Fruit fly (Drosophila melanogaster) whole organism, wandering third instar larva: Measurements from ENCODE around the gene spz4.

ENCODE experiments used
- Abd-B ChIP-seq: fragments of >200 bp; optimal IDR thresholded peaks from 2 replicates; lab custom pipeline; 2017; ENCODE audit warnings: missing biosample characterization, missing genetic modification characterization
- CG32264 ChIP-seq: fragments of 200-800 bp; sonication (Bioruptor generic); optimal IDR thresholded peaks from 2 replicates; lab custom pipeline; 2016; ENCODE audit warnings: missing biosample characterization, missing genetic modification characterization
- CG9705 ChIP-seq: fragments of 200-800 bp; sonication (Bioruptor generic); optimal IDR thresholded peaks from 2 replicates; lab custom pipeline; 2018; ENCODE audit warnings: missing biosample characterization, mild to moderate bottlenecking, missing genetic modification characterization
- CrebA ChIP-seq: fragments of 200-800 bp; sonication (Bioruptor generic); optimal IDR thresholded peaks from 2 replicates; lab custom pipeline; 2016; ENCODE audit warnings: missing biosample characterization, mild to moderate bottlenecking, missing genetic modification characterization, borderline replicate concordance
- Dfd ChIP-seq: fragments of >200 bp; optimal IDR thresholded peaks from 2 replicates; lab custom pipeline; 2017; ENCODE audit warnings: missing biosample characterization, missing genetic modification characterization
- Dif ChIP-seq: fragments of 200-275, 200-300 bp; sonication (Bioruptor generic); optimal IDR thresholded peaks from 2 replicates; lab custom pipeline; 2018; ENCODE audit warnings: missing biosample characterization, missing genetic modification characterization; ENCODE audit not compliant: partially characterized antibody
- GATAd ChIP-seq: sonication (Bioruptor generic); optimal IDR thresholded peaks from 2 replicates; lab custom pipeline; 2016; ENCODE audit warnings: missing biosample characterization, missing genetic modification characterization
- HLH106 ChIP-seq: fragments of 200-800 bp; optimal IDR thresholded peaks from 3 replicates; lab custom pipeline; 2019; ENCODE audit warnings: missing biosample characterization, mild to moderate bottlenecking, missing genetic modification characterization, moderate library complexity
- Hnf4 ChIP-seq: fragments of 200-800 bp; sonication (Bioruptor generic); optimal IDR thresholded peaks from 2 replicates; lab custom pipeline; 2016; ENCODE audit warnings: missing biosample characterization, mild to moderate bottlenecking, missing genetic modification characterization
- Hr78 ChIP-seq: fragments of >200 bp; optimal IDR thresholded peaks from 2 replicates; lab custom pipeline; 2017; ENCODE audit warnings: missing biosample characterization, missing genetic modification characterization
- Hr83 ChIP-seq: fragments of 200-300 bp; sonication (Bioruptor generic); optimal IDR thresholded peaks from 2 replicates; lab custom pipeline; 2016; ENCODE audit warnings: missing biosample characterization, mild to moderate bottlenecking, missing genetic modification characterization, moderate library complexity; ENCODE audit not compliant: poor library complexity, severe bottlenecking
- Jra ChIP-seq: sonication (Bioruptor generic); optimal IDR thresholded peaks from 2 replicates; lab custom pipeline; 2016; ENCODE audit warnings: missing biosample characterization, missing genetic modification characterization
- Mio ChIP-seq: sonication (Bioruptor generic); optimal IDR thresholded peaks from 2 replicates; lab custom pipeline; 2016; ENCODE audit warnings: missing biosample characterization, missing genetic modification characterization
- Myc ChIP-seq: fragments of >200 bp; optimal IDR thresholded peaks from 2 replicates; lab custom pipeline; 2017
- N ChIP-seq: fragments of >200 bp; optimal IDR thresholded peaks from 2 replicates; lab custom pipeline; 2018; ENCODE audit warnings: missing biosample characterization, missing external identifiers, missing genetic modification characterization
- OdsH ChIP-seq: fragments of 200-800 bp; sonication (Bioruptor generic); optimal IDR thresholded peaks from 2 replicates; lab custom pipeline; 2016; ENCODE audit warnings: missing biosample characterization, mild to moderate bottlenecking, missing genetic modification characterization
- Rel ChIP-seq, 2 experiments: fragments of 200-800 bp; sonication (Bioruptor generic) in 1 of 2; optimal IDR thresholded peaks; 2 replicates in 1 of 2; 3 replicates in 1 of 2; lab custom pipeline; 2016 to 2019; ENCODE audit warnings: mild to moderate bottlenecking in 2 of 2, missing biosample characterization in 2 of 2, missing genetic modification characterization in 2 of 2, moderate library complexity in 1 of 2
- Sp1 ChIP-seq: fragments of 200-800 bp; sonication (Bioruptor generic); optimal IDR thresholded peaks from 3 replicates; lab custom pipeline; 2019; ENCODE audit warnings: missing biosample characterization, mild to moderate bottlenecking, missing genetic modification characterization, moderate library complexity
- Vsx2 ChIP-seq: fragments of 200-300, 225-300 bp; sonication (Bioruptor generic); optimal IDR thresholded peaks from 2 replicates; lab custom pipeline; 2018; ENCODE audit warnings: missing biosample characterization, missing genetic modification characterization; ENCODE audit not compliant: partially characterized antibody
- br ChIP-seq: fragments of 200-800 bp; sonication (Bioruptor generic); optimal IDR thresholded peaks from 2 replicates; lab custom pipeline; 2016; ENCODE audit warnings: missing biosample characterization, missing genetic modification characterization
- dl ChIP-seq, 2 experiments: fragments of 175-275, 200-275 bp in 1 of 2; fragments of 200-275 bp in 1 of 2; sonication (Bioruptor generic); optimal IDR thresholded peaks; lab custom pipeline; 2018; ENCODE audit warnings: mild to moderate bottlenecking in 2 of 2, missing biosample characterization in 2 of 2, missing genetic modification characterization in 2 of 2, moderate library complexity in 2 of 2; ENCODE audit not compliant: partially characterized antibody in 2 of 2, insufficient read depth in 1 of 2
- dmrt93B ChIP-seq: fragments of 200-800 bp; sonication (Bioruptor generic); optimal IDR thresholded peaks from 2 replicates; lab custom pipeline; 2018; ENCODE audit warnings: missing biosample characterization, mild to moderate bottlenecking, missing genetic modification characterization
- dsf ChIP-seq: sonication (Bioruptor generic); optimal IDR thresholded peaks from 2 replicates; lab custom pipeline; 2016; ENCODE audit warnings: missing biosample characterization, missing genetic modification characterization, borderline replicate concordance
- ey ChIP-seq: fragments of 200-800 bp; sonication (Bioruptor generic); optimal IDR thresholded peaks from 2 replicates; lab custom pipeline; 2016; ENCODE audit warnings: missing biosample characterization, missing genetic modification characterization
- foxo ChIP-seq, 2 experiments: fragments of 200-800 bp; sonication (Bioruptor generic); optimal IDR thresholded peaks; 2 replicates in 1 of 2; 3 replicates in 1 of 2; lab custom pipeline; 2016 to 2017; ENCODE audit warnings: missing biosample characterization in 2 of 2, missing genetic modification characterization in 2 of 2
- fru ChIP-seq: fragments of 200-800 bp; sonication (Bioruptor generic); optimal IDR thresholded peaks from 3 replicates; lab custom pipeline; 2016; ENCODE audit warnings: missing biosample characterization, mild to moderate bottlenecking, missing genetic modification characterization
- h ChIP-seq: fragments of 200-800 bp; sonication (Bioruptor generic); optimal IDR thresholded peaks from 3 replicates; lab custom pipeline; 2016; ENCODE audit warnings: missing biosample characterization, mild to moderate bottlenecking, missing genetic modification characterization
- jim ChIP-seq: fragments of 175-275, 200-325 bp; sonication (Bioruptor generic); optimal IDR thresholded peaks from 2 replicates; lab custom pipeline; 2016; ENCODE audit warnings: missing biosample characterization, mild to moderate bottlenecking, missing genetic modification characterization
- lola ChIP-seq: fragments of >200 bp; optimal IDR thresholded peaks from 2 replicates; lab custom pipeline; 2017; ENCODE audit warnings: missing biosample characterization, missing genetic modification characterization
- psq ChIP-seq: fragments of 200-800 bp; sonication (Bioruptor generic); optimal IDR thresholded peaks from 3 replicates; lab custom pipeline; 2017; ENCODE audit warnings: missing biosample characterization, mild to moderate bottlenecking, missing genetic modification characterization, moderate library complexity
- rgr ChIP-seq: fragments of 200-800 bp; sonication (Bioruptor generic); optimal IDR thresholded peaks from 3 replicates; lab custom pipeline; 2016; ENCODE audit warnings: missing biosample characterization, mild to moderate bottlenecking, missing genetic modification characterization
- sage ChIP-seq: fragments of 200-800 bp; sonication (Bioruptor generic); optimal IDR thresholded peaks from 2 replicates; lab custom pipeline; 2016; ENCODE audit warnings: missing biosample characterization, mild to moderate bottlenecking, missing genetic modification characterization
- tai ChIP-seq: sonication (Bioruptor generic); optimal IDR thresholded peaks from 2 replicates; lab custom pipeline; 2016; ENCODE audit warnings: missing biosample characterization, missing genetic modification characterization
- usp ChIP-seq: fragments of >200 bp; optimal IDR thresholded peaks from 2 replicates; lab custom pipeline; 2017; ENCODE audit warnings: missing biosample characterization, missing genetic modification characterization
- woc ChIP-seq: sonication (Bioruptor generic); optimal IDR thresholded peaks from 2 replicates; lab custom pipeline; 2016; ENCODE audit warnings: missing biosample characterization, mild to moderate bottlenecking, missing genetic modification characterization

spz4 gene

DNA sequence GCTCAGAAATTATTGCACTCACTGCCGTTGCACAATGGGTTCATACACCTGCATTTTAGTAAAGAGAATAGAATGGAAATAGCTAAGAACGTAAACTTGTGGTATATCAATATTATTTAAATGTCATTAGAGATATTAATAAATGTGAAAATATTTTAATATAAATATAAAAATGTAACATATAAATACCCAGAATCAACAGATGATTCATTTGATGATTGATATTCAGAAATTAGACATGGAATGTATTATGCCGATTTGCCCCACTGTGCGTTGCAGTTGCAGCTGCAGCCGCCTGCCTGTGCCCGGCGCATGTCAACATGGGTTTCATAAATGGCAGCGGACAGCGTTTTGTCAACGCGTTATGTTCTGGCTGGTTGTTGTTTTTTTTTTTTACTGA is 31.5 kb upstream of the spz4 start:
- TF ChIP-seq Jra = no peak
- TF ChIP-seq tai (GFP tag; lab: Kevin White, UChicago) = no peak
- TF ChIP-seq sage (GFP tag; lab: Kevin White, UChicago) = no peak
- no peak for TF ChIP-seq ey (GFP tag; lab: Kevin White, UChicago)
- TF ChIP-seq foxo (GFP tag; optimal IDR thresholded peaks at IDR 0.05; lab: Kevin White, UChicago) = no peak
- TF ChIP-seq lola (GFP tag; lab: Kevin White, UChicago) = no peak
- no peak for TF ChIP-seq Hr78
- no peak for TF ChIP-seq GATAd (GFP tag; lab: Kevin White, UChicago)
- no peak for TF ChIP-seq Hr83 (GFP tag; lab: Kevin White, UChicago)
- no peak for TF ChIP-seq HLH106 (tag; lab: Kevin White, UChicago)

DNA sequence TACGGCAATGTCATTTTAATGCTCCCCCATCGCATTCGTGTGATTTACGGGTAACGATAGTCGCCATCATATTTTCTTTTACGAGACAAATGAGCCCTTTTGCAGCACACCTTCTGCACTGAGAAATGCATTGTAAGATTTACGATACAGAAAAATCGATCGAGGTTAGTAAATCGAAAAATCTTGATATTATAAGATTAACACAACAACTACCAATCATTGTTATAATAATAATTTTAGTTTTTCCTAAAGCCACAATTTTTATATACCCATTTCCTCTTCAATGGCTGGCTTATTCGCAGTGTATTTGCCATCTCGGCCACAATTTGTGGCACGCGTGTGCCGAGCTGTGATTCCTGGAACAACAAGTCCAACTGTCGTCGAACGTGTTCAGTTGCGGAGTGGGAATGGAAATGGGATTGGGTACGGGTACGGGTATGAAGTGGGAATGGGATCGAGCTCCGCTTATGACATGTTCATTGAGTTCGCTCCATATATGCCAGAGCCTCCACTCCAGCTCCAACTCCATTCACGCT is 29.5 kb upstream of the spz4 start:
- no peak for TF ChIP-seq rgr
- no peak for TF ChIP-seq Myc (lab: Kevin White, UChicago)
- no peak for TF ChIP-seq HLH106 (tag; lab: Kevin White, UChicago)
- TF ChIP-seq dsf (GFP tag; lab: Kevin White, UChicago) = no peak
- TF ChIP-seq br (GFP tag; lab: Kevin White, UChicago) = no peak
- TF ChIP-seq Mio = no peak
- no peak for TF ChIP-seq Hr83 (GFP tag; lab: Kevin White, UChicago)
- no peak for TF ChIP-seq dmrt93B (GFP tag; lab: Kevin White, UChicago)
- no peak for TF ChIP-seq Dif (GFP tag; lab: Kevin White, UChicago)
- TF ChIP-seq fru (GFP tag; lab: Kevin White, UChicago) = no peak
- no peak for TF ChIP-seq ey (GFP tag; lab: Kevin White, UChicago)
- no peak for TF ChIP-seq woc (GFP tag; lab: Kevin White, UChicago)
- TF ChIP-seq usp = no peak
- TF ChIP-seq tai (GFP tag; lab: Kevin White, UChicago) = no peak
- TF ChIP-seq OdsH (GFP tag; lab: Kevin White, UChicago) = no peak
- no peak for TF ChIP-seq Hr78
- TF ChIP-seq psq (GFP tag; lab: Kevin White, UChicago) = no peak
- TF ChIP-seq CG9705 (GFP tag; lab: Kevin White, UChicago) = no peak

DNA sequence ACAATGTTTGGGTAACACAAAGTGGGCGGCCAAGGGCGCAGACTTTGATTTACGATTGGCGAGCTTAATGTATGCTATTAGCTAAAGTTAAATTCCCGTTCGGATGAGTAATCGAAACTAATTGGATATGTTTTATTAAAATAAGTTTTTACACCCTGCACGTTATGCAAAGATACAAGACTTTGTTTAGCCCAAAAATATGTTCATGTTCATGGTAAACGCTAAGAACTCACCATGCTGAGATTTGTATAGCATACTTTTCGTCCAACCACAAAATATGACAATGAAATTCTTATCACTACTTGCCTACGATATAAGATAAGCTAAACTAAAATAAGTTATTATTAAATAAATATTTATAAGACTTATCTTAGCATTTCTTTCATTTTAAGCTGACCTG is 26.6 kb upstream of the spz4 start:
- no peak for TF ChIP-seq br (GFP tag; lab: Kevin White, UChicago)
- TF ChIP-seq Myc (lab: Kevin White, UChicago) = peak; percentile 83
- TF ChIP-seq ey (GFP tag; lab: Kevin White, UChicago) = no peak
- peak; percentile 52 for TF ChIP-seq N (GFP tag; lab: Kevin White, UChicago)
- no peak for TF ChIP-seq Rel (GFP tag; optimal IDR thresholded peaks at IDR 0.05; lab: Kevin White, UChicago)
- TF ChIP-seq Rel (tag; optimal IDR thresholded peaks at IDR 0.05; lab: Kevin White, UChicago) = no peak

DNA sequence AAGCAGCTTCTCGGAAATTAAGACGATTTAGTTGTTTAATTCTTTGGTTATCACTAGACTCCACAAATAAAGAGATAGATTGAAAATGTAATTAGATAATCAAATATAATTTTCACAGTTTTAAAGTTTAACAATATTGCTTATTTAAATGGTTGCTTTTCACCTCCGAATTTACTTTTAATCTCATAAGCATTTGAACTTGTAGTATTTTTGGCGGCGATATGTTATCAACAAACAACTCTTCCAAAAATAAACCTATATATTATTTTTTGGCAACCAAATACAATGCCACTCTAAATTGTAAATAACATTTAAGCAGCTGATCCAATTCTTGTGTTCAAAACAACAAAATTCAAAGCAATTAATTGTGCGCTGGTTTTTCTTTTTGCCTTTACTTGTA is 17.1 kb upstream of the spz4 start, which contains the start of the genes CG43355 and sala:
Gene CG43355 (plus strand): TSS at position 301 of the 400 bp plus-strand sequence.
Gene sala (plus strand): TSS at position 301 of the 400 bp plus-strand sequence.
- TF ChIP-seq lola (GFP tag; lab: Kevin White, UChicago) = no peak
- TF ChIP-seq CrebA (GFP tag; lab: Kevin White, UChicago) = no peak
- TF ChIP-seq ey (GFP tag; lab: Kevin White, UChicago) = no peak
- TF ChIP-seq tai (GFP tag; lab: Kevin White, UChicago) = no peak
- no peak for TF ChIP-seq Mio
- TF ChIP-seq HLH106 (tag; lab: Kevin White, UChicago) = no peak
- no peak for TF ChIP-seq CG32264
- no peak for TF ChIP-seq rgr
- TF ChIP-seq Myc (lab: Kevin White, UChicago) = no peak
- TF ChIP-seq dl (GFP tag; optimal IDR thresholded peaks at IDR 0.05; lab: Kevin White, UChicago; ENCODE audit: insufficient read depth in 1 of 2, partially characterized antibody in 2 of 2) = no peak
- no peak for TF ChIP-seq Rel (GFP tag; optimal IDR thresholded peaks at IDR 0.05; lab: Kevin White, UChicago)
- TF ChIP-seq Rel (tag; optimal IDR thresholded peaks at IDR 0.05; lab: Kevin White, UChicago) = no peak
- TF ChIP-seq Abd-B (GFP tag; lab: Kevin White, UChicago) = no peak
- TF ChIP-seq, all 38 proteins: peak for 0

DNA sequence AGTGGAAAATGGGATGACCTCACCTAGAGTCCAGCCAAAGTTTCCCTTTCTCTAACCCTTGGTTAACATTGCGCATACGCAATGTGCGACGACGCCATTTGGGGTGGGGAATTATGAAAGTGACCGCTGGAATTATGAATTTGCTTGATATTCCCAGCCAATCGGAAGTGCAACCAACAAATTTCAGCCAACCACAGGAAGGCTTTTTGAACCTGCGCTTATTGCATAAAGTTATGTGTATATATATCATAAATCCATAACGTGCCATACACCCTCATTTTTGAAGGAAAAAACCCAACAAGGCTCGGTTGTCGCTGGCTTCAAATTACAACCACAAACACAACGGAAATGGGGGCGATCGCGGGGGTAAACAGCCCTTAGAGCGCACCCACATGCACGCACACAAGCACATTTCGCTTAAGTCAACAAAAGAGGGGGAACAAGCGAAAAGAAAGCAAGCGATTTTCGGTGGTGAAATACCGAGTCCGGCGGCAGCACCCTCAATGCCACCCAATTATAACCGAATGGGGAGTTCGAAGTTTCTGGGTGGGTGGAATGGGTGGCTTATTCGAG is 13.0 kb upstream of the spz4 start:
- TF ChIP-seq fru (GFP tag; lab: Kevin White, UChicago) (no peak), sage (GFP tag; lab: Kevin White, UChicago) (no peak), h (no peak), Hnf4 (GFP tag; lab: Kevin White, UChicago) (no peak), foxo (GFP tag; optimal IDR thresholded peaks at IDR 0.05; lab: Kevin White, UChicago) (no peak), Dfd (no peak), GATAd (GFP tag; lab: Kevin White, UChicago) (no peak), CrebA (GFP tag; lab: Kevin White, UChicago) (no peak), woc (GFP tag; lab: Kevin White, UChicago) (no peak), Vsx2 (GFP tag; lab: Kevin White, UChicago) (no peak), Myc (lab: Kevin White, UChicago) (no peak), Mio (no peak), Hr78 (no peak), usp (no peak), jim (no peak), Rel (GFP tag; optimal IDR thresholded peaks at IDR 0.05; lab: Kevin White, UChicago) (no peak), Rel (tag; optimal IDR thresholded peaks at IDR 0.05; lab: Kevin White, UChicago) (no peak), N (GFP tag; lab: Kevin White, UChicago) (no peak), dsf (GFP tag; lab: Kevin White, UChicago) (no peak), dmrt93B (GFP tag; lab: Kevin White, UChicago) (no peak), Sp1 (GFP tag; lab: Kevin White, UChicago) (no peak)
- TF ChIP-seq, all 38 proteins: peak for 0
